Fruit fly (Drosophila melanogaster): ENCODE data around the gene Prosbeta4R2.

Prosbeta4R2 gene

DNA sequence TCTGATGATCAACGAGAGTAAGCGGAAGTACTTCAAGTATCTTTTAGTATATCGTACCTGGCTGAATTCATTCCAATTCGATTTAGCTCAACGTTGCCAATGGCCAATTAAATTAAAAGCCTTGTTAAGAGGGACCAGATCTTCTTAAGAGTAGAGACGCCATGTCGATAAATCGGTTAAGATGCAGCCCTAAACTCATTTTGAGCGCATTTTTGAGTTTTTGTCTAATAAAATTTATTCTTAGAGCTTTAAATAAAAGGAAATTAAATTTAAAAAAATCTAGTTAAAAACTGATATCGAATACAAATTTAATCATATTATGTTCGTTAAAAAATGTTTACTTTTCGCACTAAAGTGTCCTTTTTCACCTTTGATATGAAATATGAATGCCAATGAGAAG, 41.1 kb downstream of the Prosbeta4R2 start, which contains the start of gene Trf5:
Trf5 (minus strand) TSS at position 101 of the 400 bp plus-strand sequence.
- TF ChIP-seq fd3F (GFP tag; optimal IDR thresholded peaks at IDR 0.05) (no peak), Abd-B (GFP tag; optimal IDR thresholded peaks at IDR 0.05) (no peak), luna (GFP tag; optimal IDR thresholded peaks at IDR 0.05) (no peak)

Measured in whole organism, embryonic.